Worm (Caenorhabditis elegans): ENCODE results near the gene nhr-68.

DNA sequence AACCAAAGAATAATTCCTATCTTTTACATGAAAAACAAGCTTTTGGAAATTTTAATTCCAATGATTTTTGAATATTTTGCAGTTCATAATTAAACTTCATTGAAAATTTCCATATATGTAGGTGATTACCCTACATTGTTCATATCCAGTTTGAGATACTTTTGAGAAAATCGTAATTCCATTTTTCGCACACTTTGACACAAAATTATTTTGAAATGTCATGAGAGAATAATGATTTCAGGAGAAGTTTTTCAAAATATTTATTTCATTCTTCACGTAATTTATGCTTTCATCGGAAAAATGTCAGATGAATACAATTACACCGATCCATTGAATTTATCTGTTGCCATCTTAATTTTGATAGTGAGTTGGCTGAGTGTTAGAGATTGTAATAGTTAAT lies 10.0 kb downstream of the nhr-68 start, which contains the start of gene srx-88:
- TF ChIP-seq unc-39 (tag; optimal IDR thresholded peaks at IDR 0.05) (no peak), elt-1 (tag; optimal IDR thresholded peaks at IDR 0.05; ENCODE audit: borderline replicate concordance, insufficient read depth) (no peak), blmp-1 (tag; optimal IDR thresholded peaks at IDR 0.05) (no peak), ztf-11 (tag; optimal IDR thresholded peaks at IDR 0.05) (no peak), mls-2 (tag; optimal IDR thresholded peaks at IDR 0.05) (no peak)

Data from whole organism, mixed stage, embryonic.